Worm (Caenorhabditis elegans): ENCODE measurements around the gene unc-7.

DNA sequence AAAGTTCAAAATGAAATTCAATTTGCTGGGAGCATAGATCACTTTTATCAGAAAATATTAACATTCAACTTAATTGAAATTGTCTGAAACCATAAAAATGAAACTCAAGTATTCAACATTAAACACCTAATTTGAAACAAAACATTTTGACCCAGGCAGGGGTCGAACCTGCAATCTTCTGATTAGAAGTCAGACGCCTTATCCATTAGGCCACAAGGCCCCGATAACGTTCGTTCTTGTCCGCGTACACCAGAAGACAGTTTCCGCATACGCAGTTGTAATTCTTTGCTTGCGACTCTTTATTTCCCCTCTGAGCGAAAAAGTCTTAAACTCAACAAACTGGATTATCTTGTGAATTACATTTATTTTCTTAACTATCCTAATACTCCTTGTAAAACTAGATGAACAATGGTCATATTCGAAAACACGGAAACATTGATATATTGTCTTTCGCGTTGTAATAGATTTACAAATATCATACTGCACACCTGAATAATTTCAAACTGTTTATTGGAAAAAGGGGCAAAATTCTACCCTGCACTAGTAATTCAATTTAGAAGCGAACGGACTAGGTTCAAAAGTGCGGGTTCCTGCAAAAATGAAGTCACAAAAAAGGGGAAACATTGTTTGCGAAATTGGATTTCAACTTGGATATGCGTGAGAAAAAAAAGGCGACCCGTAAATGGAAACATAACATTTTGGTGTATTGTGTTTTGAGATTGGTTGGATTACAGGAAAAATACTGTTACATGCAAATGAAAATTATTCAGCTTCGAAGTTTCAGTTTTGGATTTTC lies 927 bp downstream of the unc-7 start:
- TF ChIP-seq lin-15B (tag; optimal IDR thresholded peaks at IDR 0.05) (no peak), nhr-237 (tag; optimal IDR thresholded peaks at IDR 0.05) (no peak), ama-1 (optimal IDR thresholded peaks at IDR 0.05) (no peak)

Measured in whole organism, L3 larva.